Fruit fly (Drosophila melanogaster): ENCODE results near the gene CG3942.

CG3942 gene

dm6 chr3R:12253887-12254286 is at the start of gene CG3942:
Gene CG3942, plus strand, starts transcription at chr3R:12254187.
- TF ChIP-seq noc (tag; optimal IDR thresholded peaks at IDR 0.05): no peak

dm6 chr3R:12210260-12210659 is 43.7 kb upstream of the CG3942 start, which contains the start of gene CG4830:
Gene CG4830, minus strand, starts transcription at chr3R:12210360.
- no peak for TF ChIP-seq noc (tag; optimal IDR thresholded peaks at IDR 0.05)

dm6 chr3R:12211552-12211951 is 42.4 kb upstream of the CG3942 start:
- TF ChIP-seq noc (tag; optimal IDR thresholded peaks at IDR 0.05): no peak

dm6 chr3R:12214201-12214600 is 39.8 kb upstream of the CG3942 start, which contains the start of gene CG14742:
Gene CG14742, plus strand, starts transcription at chr3R:12214501.
- TF ChIP-seq noc (tag; optimal IDR thresholded peaks at IDR 0.05): no peak

- TF ChIP-seq noc (tag; optimal IDR thresholded peaks at IDR 0.05): no peak
These were observed 34.5 kb upstream of the CG3942 start, which contains the start of gene Cog1 for dm6 chr3R:12219497-12219896. Gene Cog1, minus strand, starts transcription at chr3R:12219686.

- TF ChIP-seq noc (tag; optimal IDR thresholded peaks at IDR 0.05): peak; percentile 91
These were observed 32.5 kb upstream of the CG3942 start, which contains the start of gene CG4860 for dm6 chr3R:12221366-12221916. Gene CG4860, minus strand, starts transcription at chr3R:12221464.

- TF ChIP-seq noc (tag; optimal IDR thresholded peaks at IDR 0.05): no peak
These were observed 31.9 kb upstream of the CG3942 start, which contains the start of gene Rsbp15 for dm6 chr3R:12222093-12222492. Gene Rsbp15, plus strand, starts transcription at chr3R:12222387.

- TF ChIP-seq noc (tag; optimal IDR thresholded peaks at IDR 0.05): no peak
These were observed 29.1 kb upstream of the CG3942 start, which contains the start of gene CG17404 for dm6 chr3R:12224919-12225318. Gene CG17404, minus strand, starts transcription at chr3R:12225019.

- TF ChIP-seq noc (tag; optimal IDR thresholded peaks at IDR 0.05): no peak
These were observed 27.7 kb upstream of the CG3942 start, which contains the start of gene CG12256 for dm6 chr3R:12226239-12226638. Gene CG12256, minus strand, starts transcription at chr3R:12226339.

dm6 chr3R:12229113-12229512 is 24.9 kb upstream of the CG3942 start, which contains the start of gene CG3916:
Gene CG3916, plus strand, starts transcription at chr3R:12229413.
- TF ChIP-seq noc (tag; optimal IDR thresholded peaks at IDR 0.05): no peak

- no peak for TF ChIP-seq noc (tag; optimal IDR thresholded peaks at IDR 0.05)
These were observed 21.4 kb upstream of the CG3942 start, which contains the start of gene Pglym87 for dm6 chr3R:12232629-12233028. Gene Pglym87, minus strand, starts transcription at chr3R:12232729.

- no peak for TF ChIP-seq noc (tag; optimal IDR thresholded peaks at IDR 0.05)
These were observed 19.4 kb upstream of the CG3942 start, which contains the start of gene Cyp313a5 for dm6 chr3R:12234584-12234983. Gene Cyp313a5, minus strand, starts transcription at chr3R:12234684.

dm6 chr3R:12236804-12237203 is 17.2 kb upstream of the CG3942 start, which contains the start of gene Cyp313a2:
Gene Cyp313a2, minus strand, starts transcription at chr3R:12236904.
- TF ChIP-seq noc (tag; optimal IDR thresholded peaks at IDR 0.05): no peak

dm6 chr3R:12239166-12239565 is 14.8 kb upstream of the CG3942 start, which contains the start of gene Cyp313a3:
Gene Cyp313a3, minus strand, starts transcription at chr3R:12239266.
- TF ChIP-seq noc (tag; optimal IDR thresholded peaks at IDR 0.05): no peak

dm6 chr3R:12244468-12245060 is 9.4 kb upstream of the CG3942 start:
- TF ChIP-seq noc (tag; optimal IDR thresholded peaks at IDR 0.05): peak; percentile 70

dm6 chr3R:12248243-12248642 is 5.7 kb upstream of the CG3942 start:
- TF ChIP-seq noc (tag; optimal IDR thresholded peaks at IDR 0.05): no peak

dm6 chr3R:12250204-12250603 is 3.8 kb upstream of the CG3942 start:
- TF ChIP-seq noc (tag; optimal IDR thresholded peaks at IDR 0.05): no peak
